Worm (Caenorhabditis elegans) whole organism, L2 larva: ENCODE data around the gene srlf-20.

Experiments
- ama-1 ChIP-seq: fragments of 150-350 bp; optimal IDR thresholded peaks from 2 replicates; lab custom pipeline; 2018; ENCODE audit warnings: inconsistent platforms
- blmp-1 ChIP-seq: sonication (generic microtip); optimal IDR thresholded peaks from 2 replicates; lab custom pipeline; 2017; ENCODE audit warnings: missing genetic modification characterization, mild to moderate bottlenecking, missing compliant biosample characterization, antibody characterized with exemption, moderate library complexity; ENCODE audit not compliant: insufficient read depth
- gmeb-1 ChIP-seq: fragments of 150-350 bp; optimal IDR thresholded peaks from 2 replicates; lab custom pipeline; 2014; ENCODE audit warnings: missing biosample characterization, missing genetic modification characterization
- lin-11 ChIP-seq: fragments of 150-350 bp; sonication (generic microtip); optimal IDR thresholded peaks from 2 replicates; lab custom pipeline; 2014; ENCODE audit warnings: missing biosample characterization, missing genetic modification characterization, inconsistent platforms, mixed read lengths
- nhr-12 ChIP-seq: fragments of 150-350 bp; optimal IDR thresholded peaks from 2 replicates; lab custom pipeline; 2014; ENCODE audit warnings: missing biosample characterization, missing genetic modification characterization
- unc-62 ChIP-seq: fragments of 150-350 bp; optimal IDR thresholded peaks from 2 replicates; lab custom pipeline; 2014; ENCODE audit warnings: missing biosample characterization, missing genetic modification reagents, missing genetic modification characterization
- zag-1 ChIP-seq: fragments of 150-350 bp; optimal IDR thresholded peaks from 2 replicates; lab custom pipeline; 2014; ENCODE audit warnings: missing biosample characterization, missing genetic modification characterization
- ztf-4 ChIP-seq: fragments of 150-350 bp; optimal IDR thresholded peaks from 2 replicates; lab custom pipeline; 2014; ENCODE audit warnings: missing biosample characterization, missing genetic modification characterization

DNA sequence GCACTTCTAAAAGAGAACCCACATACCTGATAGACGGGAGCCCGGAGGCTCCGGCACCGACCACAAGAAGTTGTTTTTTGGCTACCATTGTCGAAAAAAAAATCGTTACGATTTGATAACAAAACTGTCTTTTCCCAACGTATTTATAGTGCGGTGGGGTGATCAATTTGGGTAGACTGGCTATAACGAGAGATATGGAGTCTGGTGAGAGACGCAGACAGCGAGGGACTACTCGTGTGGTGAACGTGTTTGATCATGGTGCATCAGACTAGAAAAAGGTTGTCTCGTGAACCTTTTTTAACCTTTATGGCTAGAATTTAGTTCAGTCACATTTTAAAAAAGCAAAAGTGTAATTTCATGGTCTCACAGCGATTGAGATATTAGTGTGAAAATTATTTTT is 9.7 kb downstream of the srlf-20 start, which contains the start of gene fmo-5:
- TF ChIP-seq gmeb-1 (tag; lab: Kevin White, UChicago) (peak; percentile 62), nhr-12 (no peak), unc-62 (GFP tag; lab: Kevin White, UChicago) (no peak), ama-1 (lab: Kevin White, UChicago) (no peak), lin-11 (tag; lab: Kevin White, UChicago) (no peak), ztf-4 (tag; lab: Kevin White, UChicago) (no peak), blmp-1 (tag; lab: Kevin White, UChicago) (no peak), zag-1 (no peak)
